Worm (Caenorhabditis elegans) whole organism, L4 larva: ENCODE measurements around the gene mrps-34.

Source experiments
- Y105C5A.15 ChIP-seq: fragments of 200-800 bp; sonication (Bioruptor generic); IDR thresholded peaks from 2 replicates; pipeline ENCODE4 v1.3.6; 2022; ENCODE audit warnings: missing genetic modification characterization, missing compliant biosample characterization
- Y75B8A.6 ChIP-seq: fragments of 200-800 bp; sonication (Bioruptor generic); IDR thresholded peaks from 2 replicates; pipeline ENCODE4 v1.3.6; 2022; ENCODE audit warnings: missing genetic modification reagents, missing genetic modification characterization, missing compliant biosample characterization
- ceh-62 ChIP-seq: sonication (generic microtip); optimal IDR thresholded peaks from 2 replicates; lab custom pipeline; 2017; ENCODE audit warnings: missing biosample characterization, missing genetic modification characterization
- daf-16 ChIP-seq, 3 experiments: sonication (generic microtip); optimal IDR thresholded peaks; 2 replicates each; lab custom pipeline; 2016 to 2017; ENCODE audit warnings: missing genetic modification characterization in 3 of 3, missing genetic modification reagents in 3 of 3, mild to moderate bottlenecking in 2 of 3, missing compliant biosample characterization in 2 of 3, missing biosample characterization in 1 of 3, moderate library complexity in 1 of 3
- dmd-6 ChIP-seq: fragments of 200-800 bp; sonication (Bioruptor generic); IDR thresholded peaks from 2 replicates; pipeline ENCODE4 v1.3.6; 2022; ENCODE audit warnings: missing genetic modification reagents, missing genetic modification characterization, missing compliant biosample characterization
- dve-1 ChIP-seq: sonication (generic microtip); optimal IDR thresholded peaks from 2 replicates; lab custom pipeline; 2017; ENCODE audit warnings: antibody characterized with exemption, mild to moderate bottlenecking, missing genetic modification characterization, missing compliant biosample characterization; ENCODE audit not compliant: insufficient read depth
- nhr-25 ChIP-seq: sonication (generic microtip); optimal IDR thresholded peaks from 2 replicates; lab custom pipeline; 2017; ENCODE audit warnings: missing genetic modification characterization, mild to moderate bottlenecking, missing compliant biosample characterization, antibody characterized with exemption, moderate library complexity, borderline replicate concordance; ENCODE audit not compliant: insufficient read depth
- nhr-77 ChIP-seq: fragments of 150-350 bp; optimal IDR thresholded peaks from 2 replicates; lab custom pipeline; 2014; ENCODE audit warnings: missing biosample characterization, missing genetic modification characterization
- zag-1 ChIP-seq: fragments of 150-350 bp; optimal IDR thresholded peaks from 2 replicates; lab custom pipeline; 2014; ENCODE audit warnings: missing biosample characterization, missing genetic modification characterization
- ztf-11 ChIP-seq: fragments of 150-350 bp; optimal IDR thresholded peaks from 2 replicates; lab custom pipeline; 2014; ENCODE audit warnings: missing biosample characterization, missing genetic modification characterization

Gene mrps-34

ce11 chrIII:4493008-4493777 lies 49.1 kb downstream of the mrps-34 start (continued):
- TF ChIP-seq zag-1 (tag; lab: Kevin White, UChicago) (no peak), nhr-25 (no peak), ceh-62 (tag; lab: Kevin White, UChicago) (no peak), ztf-11 (tag; lab: Kevin White, UChicago) (no peak), Y75B8A.6 (GFP tag; lab: Robert Waterston, UW) (no peak), daf-16 (GFP tag; optimal IDR thresholded peaks at IDR 0.05; lab: Kevin White, UChicago) (no peak), daf-16 (tag; optimal IDR thresholded peaks at IDR 0.05; lab: Kevin White, UChicago) (peak; percentile 39), dve-1 (tag; lab: Kevin White, UChicago) (peak; percentile 37), dmd-6 (GFP tag; lab: Robert Waterston, UW) (peak; percentile 68), Y105C5A.15 (GFP tag; lab: Robert Waterston, UW) (no peak), nhr-77 (peak; percentile 41)
